Worm (Caenorhabditis elegans): ENCODE measurements around the gene pals-26.

DNA sequence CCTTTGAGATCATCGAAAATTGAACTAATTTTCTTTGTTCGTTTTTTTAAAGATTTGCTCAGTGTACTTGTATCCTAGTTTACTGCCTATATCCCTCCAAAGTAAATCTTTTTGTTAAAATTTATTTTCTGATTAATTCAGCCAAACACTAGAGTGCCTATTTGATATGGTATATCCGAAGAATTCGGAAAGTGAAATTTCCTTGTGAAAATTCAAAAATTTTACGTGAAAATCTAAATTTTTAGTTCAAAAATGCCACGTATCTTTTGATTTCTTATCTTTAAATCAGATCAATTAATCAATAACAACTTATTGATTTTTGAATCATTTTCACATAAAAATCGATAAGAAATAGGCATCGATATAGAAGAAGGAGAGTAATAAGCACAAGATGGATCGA lies 23.5 kb downstream of the pals-26 start, which contains the start of gene R07E5.6:
- TF ChIP-seq sea-1 (GFP tag; conservative IDR thresholded peaks at IDR 0.05) (no peak), tra-4 (tag; optimal IDR thresholded peaks at IDR 0.05) (no peak), ama-1 (optimal IDR thresholded peaks at IDR 0.05) (no peak)

All from whole organism, early embryonic.